Fruit fly (Drosophila melanogaster) whole organism, pupa: ENCODE results near the gene S-Lap1.
A peak's percentile ranks its signal among the peaks of the same experiment; 100 is the strongest.

Experiments
- CG10348 ChIP-seq: fragments of 200-800 bp; sonication (Bioruptor generic); IDR thresholded peaks from 2 replicates; pipeline ENCODE4 v1.3.6; 2022; ENCODE audit warnings: missing biosample characterization, missing genetic modification characterization
- CG12605 ChIP-seq: fragments of 200-800 bp; sonication (Bioruptor generic); IDR thresholded peaks from 2 replicates; pipeline ENCODE4 v1.3.6; 2022; ENCODE audit warnings: missing biosample characterization, missing genetic modification characterization
- CG13204 ChIP-seq: fragments of 200-800 bp; sonication (Bioruptor generic); optimal IDR thresholded peaks from 2 replicates; lab custom pipeline; 2018; ENCODE audit warnings: missing biosample characterization, mild to moderate bottlenecking, missing genetic modification characterization, moderate library complexity
- CG14655 ChIP-seq: fragments of 200-800 bp; sonication (Bioruptor generic); optimal IDR thresholded peaks from 3 replicates; lab custom pipeline; 2017; ENCODE audit warnings: mild to moderate bottlenecking, missing biosample characterization, missing genetic modification reagents, missing genetic modification characterization
- CG15710 ChIP-seq: fragments of 200-800 bp; sonication (Bioruptor generic); optimal IDR thresholded peaks from 2 replicates; lab custom pipeline; 2018; ENCODE audit warnings: missing biosample characterization, mild to moderate bottlenecking, missing genetic modification characterization, moderate library complexity
- CG17806 ChIP-seq: fragments of 200-800 bp; sonication (Bioruptor generic); optimal IDR thresholded peaks from 2 replicates; lab custom pipeline; 2018; ENCODE audit warnings: missing biosample characterization, mild to moderate bottlenecking, missing genetic modification characterization, moderate library complexity
- CG32121 ChIP-seq: fragments of 200-800 bp; sonication (Bioruptor generic); IDR thresholded peaks from 2 replicates; pipeline ENCODE4 v1.3.6; 2022; ENCODE audit warnings: missing biosample characterization, missing genetic modification characterization
- CG34367 ChIP-seq: fragments of 200-800 bp; sonication (Bioruptor generic); optimal IDR thresholded peaks from 2 replicates; lab custom pipeline; 2018; ENCODE audit warnings: missing biosample characterization, mild to moderate bottlenecking, missing genetic modification characterization
- CG4496 ChIP-seq: fragments of 200-800 bp; sonication (Bioruptor generic); IDR thresholded peaks from 3 replicates; pipeline ENCODE4 v1.3.6; 2022; ENCODE audit warnings: missing biosample characterization, missing genetic modification characterization
- CG8159 ChIP-seq: fragments of 200-800 bp; sonication (Bioruptor generic); optimal IDR thresholded peaks from 3 replicates; lab custom pipeline; 2018; ENCODE audit warnings: missing biosample characterization, mild to moderate bottlenecking, missing genetic modification characterization, moderate library complexity
- CG8301 ChIP-seq: fragments of 200-800 bp; sonication (Bioruptor generic); optimal IDR thresholded peaks from 2 replicates; lab custom pipeline; 2018; ENCODE audit warnings: missing biosample characterization, mild to moderate bottlenecking, missing genetic modification characterization
- CG9948 ChIP-seq: fragments of 200-800 bp; sonication (Bioruptor generic); optimal IDR thresholded peaks from 2 replicates; lab custom pipeline; 2018; ENCODE audit warnings: missing biosample characterization, mild to moderate bottlenecking, missing genetic modification characterization, moderate library complexity
- D1 ChIP-seq: fragments of 200-800 bp; sonication (Bioruptor generic); optimal IDR thresholded peaks from 2 replicates; lab custom pipeline; 2018; ENCODE audit warnings: missing biosample characterization, mild to moderate bottlenecking, missing genetic modification characterization, moderate library complexity
- EcR ChIP-seq: fragments of 200-800 bp; sonication (Bioruptor generic); optimal IDR thresholded peaks from 3 replicates; lab custom pipeline; 2019; ENCODE audit warnings: missing biosample characterization, missing genetic modification characterization, mild to moderate bottlenecking, moderate library complexity, missing genetic modification reagents
- Ets98B ChIP-seq: fragments of 200-800 bp; sonication (Bioruptor generic); IDR thresholded peaks from 2 replicates; pipeline ENCODE4 v1.3.6; 2022; ENCODE audit warnings: missing biosample characterization, missing genetic modification characterization
- Pif1A ChIP-seq: fragments of 200-800 bp; sonication (Bioruptor generic); optimal IDR thresholded peaks from 3 replicates; lab custom pipeline; 2016; ENCODE audit warnings: missing biosample characterization, missing genetic modification characterization
- Pif1B ChIP-seq: fragments of 200-800 bp; sonication (Bioruptor generic); optimal IDR thresholded peaks from 3 replicates; lab custom pipeline; 2016; ENCODE audit warnings: missing biosample characterization, missing genetic modification characterization
- Snoo ChIP-seq: fragments of 200-800 bp; sonication (Bioruptor generic); optimal IDR thresholded peaks from 3 replicates; lab custom pipeline; 2017; ENCODE audit warnings: missing biosample characterization, mild to moderate bottlenecking, missing genetic modification characterization, inconsistent platforms
- fd96Ca ChIP-seq: fragments of 200-800 bp; sonication (Bioruptor generic); IDR thresholded peaks from 3 replicates; pipeline ENCODE4 v1.3.6; 2022; ENCODE audit warnings: missing biosample characterization, missing genetic modification characterization
- gl ChIP-seq: fragments of 200-800 bp; sonication (Bioruptor generic); optimal IDR thresholded peaks from 2 replicates; lab custom pipeline; 2018; ENCODE audit warnings: missing biosample characterization, mild to moderate bottlenecking, missing genetic modification characterization
- rn ChIP-seq: fragments of 200-800 bp; sonication (Bioruptor generic); IDR thresholded peaks from 2 replicates; pipeline ENCODE4 v1.3.6; 2022; ENCODE audit warnings: missing biosample characterization, missing genetic modification characterization

S-Lap1 gene

dm6 chr3L:8667809-8668593 is 51.0 kb downstream of the S-Lap1 start:
- TF ChIP-seq CG8301 (tag; lab: Kevin White, UChicago) (peak; percentile 75), D1 (tag; lab: Kevin White, UChicago) (peak; percentile 82), CG13204 (GFP tag; lab: Kevin White, UChicago) (peak; percentile 59), Pif1B (GFP tag; lab: Kevin White, UChicago) (peak; percentile 91), Snoo (tag; lab: Kevin White, UChicago) (peak; percentile 86), EcR (GFP tag; lab: Kevin White, UChicago) (peak; percentile 58), Ets98B (GFP tag; lab: Robert Waterston, UW) (peak; percentile 32), fd96Ca (GFP tag; lab: Robert Waterston, UW) (peak; percentile 49; the same call in 1 of the 3 replicates), CG9948 (tag; lab: Kevin White, UChicago) (peak; percentile 94), gl (peak; percentile 59), CG8159 (tag; lab: Kevin White, UChicago) (peak; percentile 96), CG14655 (GFP tag; lab: Kevin White, UChicago) (peak; percentile 86), CG34367 (peak; percentile 85), Pif1A (GFP tag; lab: Kevin White, UChicago) (peak; percentile 66), CG12605 (peak; percentile 63), CG4496 (GFP tag; lab: Robert Waterston, UW) (no peak; the same call in 1 of the 3 replicates), rn (GFP tag; lab: Robert Waterston, UW) (peak; percentile 65; the same call in 1 of the 2 replicates), CG17806 (tag; lab: Kevin White, UChicago) (peak; percentile 91), CG10348 (GFP tag; lab: Robert Waterston, UW) (no peak), CG15710 (peak; percentile 93), CG32121 (0 out of 2 replicates have a peak, but pooled peaks have one; percentile 11)
- TF ChIP-seq, all 21 proteins: peak for 19
